Fruit fly (Drosophila melanogaster) whole organism, embryonic: ENCODE measurements around the gene Lcp65Ab1.

Experiments used
- CG11085 ChIP-seq: fragments of 200-800 bp; sonication (Bioruptor generic); IDR thresholded peaks from 2 replicates; pipeline ENCODE4 v1.3.6; 2022; ENCODE audit warnings: missing biosample characterization, missing genetic modification characterization
- CG11247 ChIP-seq: fragments of 200-800 bp; sonication (Bioruptor generic); IDR thresholded peaks from 2 replicates; pipeline ENCODE4 v1.3.6; 2022; ENCODE audit warnings: missing biosample characterization, missing genetic modification characterization
- CG12236 ChIP-seq: fragments of 200-800 bp; sonication (Bioruptor generic); optimal IDR thresholded peaks from 2 replicates; lab custom pipeline; 2016; ENCODE audit warnings: missing biosample characterization, missing genetic modification characterization
- CG12659 ChIP-seq: fragments of 200-800 bp; sonication (Bioruptor generic); optimal IDR thresholded peaks from 3 replicates; lab custom pipeline; 2017; ENCODE audit warnings: mild to moderate bottlenecking, missing biosample characterization, missing genetic modification reagents, missing genetic modification characterization
- CG14667 ChIP-seq: fragments of 200-800 bp; sonication (Bioruptor generic); IDR thresholded peaks from 2 replicates; pipeline ENCODE4 v1.3.6; 2022; ENCODE audit warnings: missing biosample characterization, missing genetic modification characterization
- CG17186 ChIP-seq: fragments of 200-800 bp; sonication (Bioruptor generic); optimal IDR thresholded peaks from 3 replicates; lab custom pipeline; 2017; ENCODE audit warnings: missing biosample characterization, missing genetic modification reagents, missing genetic modification characterization
- CG17802 ChIP-seq: fragments of 200-800 bp; sonication (Bioruptor generic); optimal IDR thresholded peaks from 2 replicates; lab custom pipeline; 2018; ENCODE audit warnings: missing biosample characterization, mild to moderate bottlenecking, missing genetic modification characterization, moderate library complexity
- CG18599 ChIP-seq: fragments of 200-800 bp; sonication (Bioruptor generic); optimal IDR thresholded peaks from 3 replicates; lab custom pipeline; 2017; ENCODE audit warnings: missing biosample characterization, missing genetic modification characterization, mild to moderate bottlenecking, moderate library complexity, missing genetic modification reagents
- CG4820 ChIP-seq: fragments of 200-800 bp; sonication (Bioruptor generic); optimal IDR thresholded peaks from 3 replicates; lab custom pipeline; 2016; ENCODE audit warnings: missing biosample characterization, missing genetic modification characterization
- CG6765 ChIP-seq: fragments of 200-800 bp; sonication (Bioruptor generic); optimal IDR thresholded peaks from 3 replicates; lab custom pipeline; 2017; ENCODE audit warnings: missing biosample characterization, mild to moderate bottlenecking, missing genetic modification characterization
- CG7839 ChIP-seq: fragments of 200-800 bp; sonication (Bioruptor generic); optimal IDR thresholded peaks from 3 replicates; lab custom pipeline; 2018; ENCODE audit warnings: missing biosample characterization, mild to moderate bottlenecking, missing genetic modification characterization, moderate library complexity
- CG8089 ChIP-seq: fragments of 200-800 bp; sonication (Bioruptor generic); optimal IDR thresholded peaks from 3 replicates; lab custom pipeline; 2016; ENCODE audit warnings: missing biosample characterization, missing genetic modification characterization
- CG8388 ChIP-seq: fragments of 200-800 bp; sonication (Bioruptor generic); optimal IDR thresholded peaks from 2 replicates; lab custom pipeline; 2019; ENCODE audit warnings: missing biosample characterization, mild to moderate bottlenecking, missing genetic modification characterization, moderate library complexity
- CG9727 ChIP-seq: fragments of 200-800 bp; sonication (Bioruptor generic); optimal IDR thresholded peaks from 3 replicates; lab custom pipeline; 2017; ENCODE audit warnings: missing biosample characterization, mild to moderate bottlenecking, missing genetic modification characterization
- CG9876 ChIP-seq: fragments of 200-800 bp; sonication (Bioruptor generic); optimal IDR thresholded peaks from 2 replicates; lab custom pipeline; 2016; ENCODE audit warnings: missing biosample characterization, missing genetic modification characterization
- CG9932 ChIP-seq: fragments of 200-800 bp; sonication (Bioruptor generic); IDR thresholded peaks from 2 replicates; pipeline ENCODE4 v1.3.6; 2022; ENCODE audit warnings: missing biosample characterization, missing genetic modification characterization
- Camta ChIP-seq: fragments of 200-800 bp; sonication (Bioruptor generic); optimal IDR thresholded peaks from 2 replicates; lab custom pipeline; 2016; ENCODE audit warnings: missing biosample characterization, missing genetic modification characterization
- Chrac-16 ChIP-seq: fragments of 200-800 bp; sonication (Bioruptor generic); optimal IDR thresholded peaks from 3 replicates; lab custom pipeline; 2016; ENCODE audit warnings: missing biosample characterization, missing genetic modification characterization
- Dfd ChIP-seq, 2 experiments: fragments of >200 bp; optimal IDR thresholded peaks; 2 replicates each; lab custom pipeline; 2017; ENCODE audit warnings: missing biosample characterization in 2 of 2, missing genetic modification characterization in 2 of 2
- Ets97D ChIP-seq: fragments of 200-800 bp; sonication (Bioruptor generic); optimal IDR thresholded peaks from 3 replicates; lab custom pipeline; 2016; ENCODE audit warnings: missing biosample characterization, missing genetic modification characterization
- HLH54F ChIP-seq: fragments of 200-800 bp; sonication (Bioruptor generic); optimal IDR thresholded peaks from 3 replicates; lab custom pipeline; 2016; ENCODE audit warnings: missing biosample characterization, missing genetic modification characterization
- Jarid2 ChIP-seq: fragments of 200-800 bp; sonication (Bioruptor generic); optimal IDR thresholded peaks from 3 replicates; lab custom pipeline; 2017; ENCODE audit warnings: mild to moderate bottlenecking, missing biosample characterization, missing genetic modification reagents, missing genetic modification characterization
- Meics ChIP-seq: fragments of 200-800 bp; sonication (Bioruptor generic); optimal IDR thresholded peaks from 2 replicates; lab custom pipeline; 2017; ENCODE audit warnings: missing biosample characterization, mild to moderate bottlenecking, missing genetic modification characterization
- Mes4 ChIP-seq: fragments of 200-800 bp; sonication (Bioruptor generic); optimal IDR thresholded peaks from 2 replicates; lab custom pipeline; 2016; ENCODE audit warnings: missing biosample characterization, missing genetic modification characterization
- Rfx ChIP-seq: fragments of 200-800 bp; sonication (Bioruptor generic); IDR thresholded peaks from 2 replicates; pipeline ENCODE4 v1.3.6; 2022; ENCODE audit warnings: missing biosample characterization, missing genetic modification characterization
- ap ChIP-seq: fragments of 200-800 bp; sonication (Bioruptor generic); IDR thresholded peaks from 2 replicates; pipeline ENCODE4 v1.3.6; 2022; ENCODE audit warnings: missing biosample characterization, missing genetic modification characterization
- ash1 ChIP-seq: fragments of 200-800 bp; sonication (Bioruptor generic); optimal IDR thresholded peaks from 2 replicates; lab custom pipeline; 2018; ENCODE audit warnings: missing biosample characterization, mild to moderate bottlenecking, missing genetic modification characterization
- az2 ChIP-seq: fragments of 200-800 bp; sonication (Bioruptor generic); optimal IDR thresholded peaks from 3 replicates; lab custom pipeline; 2016; ENCODE audit warnings: missing biosample characterization, missing genetic modification characterization
- chm ChIP-seq: fragments of 200-800 bp; sonication (Bioruptor generic); IDR thresholded peaks from 2 replicates; pipeline ENCODE4 v1.3.6; 2022; ENCODE audit warnings: missing biosample characterization, missing genetic modification characterization
- disco-r ChIP-seq: fragments of 200-800 bp; sonication (Bioruptor generic); optimal IDR thresholded peaks from 2 replicates; lab custom pipeline; 2016; ENCODE audit warnings: missing biosample characterization, missing genetic modification characterization
- dm ChIP-seq: fragments of 200-800 bp; sonication (Bioruptor generic); optimal IDR thresholded peaks from 3 replicates; lab custom pipeline; 2016; ENCODE audit warnings: missing biosample characterization, missing genetic modification characterization
- ems ChIP-seq: fragments of 200-800 bp; sonication (Bioruptor generic); optimal IDR thresholded peaks from 3 replicates; lab custom pipeline; 2016; ENCODE audit warnings: missing biosample characterization, missing genetic modification characterization
- fd102C ChIP-seq: fragments of 200-800 bp; sonication (Bioruptor generic); optimal IDR thresholded peaks from 2 replicates; lab custom pipeline; 2018; ENCODE audit warnings: missing biosample characterization, mild to moderate bottlenecking, missing genetic modification characterization, moderate library complexity
- fd3F ChIP-seq: fragments of 200-800 bp; sonication (Bioruptor generic); optimal IDR thresholded peaks from 2 replicates; lab custom pipeline; 2018; ENCODE audit warnings: missing biosample characterization, mild to moderate bottlenecking, missing genetic modification characterization, moderate library complexity
- fu2 ChIP-seq: fragments of 200-800 bp; sonication (Bioruptor generic); optimal IDR thresholded peaks from 2 replicates; lab custom pipeline; 2016; ENCODE audit warnings: missing biosample characterization, missing genetic modification characterization
- hb ChIP-seq: fragments of 200-800 bp; sonication (Bioruptor generic); IDR thresholded peaks from 3 replicates; pipeline ENCODE4 v1.3.6; 2022; ENCODE audit warnings: missing biosample characterization, missing genetic modification characterization; ENCODE audit not compliant: partially characterized antibody
- her ChIP-seq: fragments of 200-800 bp; sonication (Bioruptor generic); optimal IDR thresholded peaks from 2 replicates; lab custom pipeline; 2016; ENCODE audit warnings: missing biosample characterization, missing genetic modification characterization
- insv ChIP-seq, 2 experiments: fragments of 200-800 bp; sonication (Bioruptor generic); optimal IDR thresholded peaks; 3 replicates each; lab custom pipeline; 2016 to 2018; ENCODE audit warnings: missing biosample characterization in 2 of 2, missing genetic modification characterization in 2 of 2
- jing ChIP-seq: fragments of 200-800 bp; sonication (Bioruptor generic); optimal IDR thresholded peaks from 2 replicates; lab custom pipeline; 2018; ENCODE audit warnings: missing biosample characterization, mild to moderate bottlenecking, missing genetic modification characterization
- kah ChIP-seq: fragments of 200-800 bp; sonication (Bioruptor generic); optimal IDR thresholded peaks from 2 replicates; lab custom pipeline; 2018; ENCODE audit warnings: missing biosample characterization, mild to moderate bottlenecking, missing genetic modification characterization
- kni ChIP-seq: fragments of 200-800 bp; sonication (Bioruptor generic); optimal IDR thresholded peaks from 3 replicates; lab custom pipeline; 2017; ENCODE audit warnings: mild to moderate bottlenecking, missing biosample characterization, missing genetic modification reagents, missing genetic modification characterization
- scrt ChIP-seq: fragments of 200-800 bp; sonication (Bioruptor generic); optimal IDR thresholded peaks from 2 replicates; lab custom pipeline; 2018; ENCODE audit warnings: missing biosample characterization, mild to moderate bottlenecking, missing genetic modification characterization, moderate library complexity
- seq ChIP-seq: fragments of 200-800 bp; sonication (Bioruptor generic); IDR thresholded peaks from 2 replicates; pipeline ENCODE4 v1.3.6; 2022; ENCODE audit warnings: missing biosample characterization, missing genetic modification characterization
- sima ChIP-seq: fragments of 200-800 bp; sonication (Bioruptor generic); optimal IDR thresholded peaks from 2 replicates; lab custom pipeline; 2016; ENCODE audit warnings: missing biosample characterization, missing genetic modification characterization
- trh ChIP-seq: fragments of 200-800 bp; sonication (Bioruptor generic); optimal IDR thresholded peaks from 2 replicates; lab custom pipeline; 2016; ENCODE audit warnings: missing biosample characterization, missing genetic modification characterization
- vvl ChIP-seq: fragments of 200-800 bp; sonication (Bioruptor generic); IDR thresholded peaks from 2 replicates; pipeline ENCODE4 v1.3.6; 2022; ENCODE audit warnings: missing biosample characterization, missing genetic modification characterization
- z ChIP-seq: fragments of 200-800 bp; sonication (Bioruptor generic); IDR thresholded peaks from 3 replicates; pipeline ENCODE4 v1.3.6; 2022; ENCODE audit warnings: missing biosample characterization, missing genetic modification characterization

Gene Lcp65Ab1

DNA sequence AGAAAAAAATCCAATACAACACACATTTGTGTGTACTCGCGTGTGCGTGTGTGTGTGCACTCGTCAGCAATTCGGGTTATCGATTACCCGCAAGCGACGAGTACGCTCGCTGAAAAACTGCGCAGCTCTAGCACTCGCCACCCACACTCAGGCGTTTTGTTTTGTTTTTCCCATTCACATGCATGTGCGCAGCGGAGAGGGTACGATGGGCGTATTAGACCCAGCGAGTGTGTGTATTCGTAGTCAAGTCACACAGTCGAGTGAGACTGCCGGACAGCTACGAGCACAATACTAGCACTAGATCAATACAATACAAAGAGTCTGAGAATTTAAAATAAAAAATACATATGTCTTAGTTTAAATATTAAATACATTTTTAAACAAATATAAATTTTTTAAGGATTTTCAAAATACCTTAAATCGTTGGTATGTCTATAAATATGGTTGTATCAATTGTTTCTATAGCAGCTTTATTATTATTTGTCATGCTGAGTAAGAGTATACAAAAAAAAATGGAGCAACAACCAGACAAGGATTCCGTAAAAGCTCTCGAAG lies 35.6 kb downstream of the Lcp65Ab1 start, which contains the start of the genes D19B and CG43293 (continued):
- TF ChIP-seq her (GFP tag; lab: Kevin White, UChicago) (peak; percentile 88), jing (GFP tag; lab: Kevin White, UChicago) (no peak), trh (GFP tag; lab: Kevin White, UChicago) (peak; percentile 83), CG9932 (GFP tag; lab: Robert Waterston, UW) (peak; percentile 95), Rfx (GFP tag; lab: Robert Waterston, UW) (peak; percentile 97), Dfd (GFP tag; optimal IDR thresholded peaks at IDR 0.05; lab: Kevin White, UChicago) (no peak), Camta (GFP tag; lab: Kevin White, UChicago) (peak; percentile 83), hb (GFP tag; lab: Robert Waterston, UW) (no peak), z (GFP tag; lab: Robert Waterston, UW) (peak; percentile 68; the same call in 1 of the 3 replicates), sima (GFP tag; lab: Kevin White, UChicago) (peak; percentile 23), Meics (GFP tag; lab: Kevin White, UChicago) (peak; percentile 90), CG9727 (GFP tag; lab: Kevin White, UChicago) (peak; percentile 86), fd102C (GFP tag; lab: Kevin White, UChicago) (peak; percentile 12), kni (GFP tag; lab: Kevin White, UChicago) (no peak)

DNA sequence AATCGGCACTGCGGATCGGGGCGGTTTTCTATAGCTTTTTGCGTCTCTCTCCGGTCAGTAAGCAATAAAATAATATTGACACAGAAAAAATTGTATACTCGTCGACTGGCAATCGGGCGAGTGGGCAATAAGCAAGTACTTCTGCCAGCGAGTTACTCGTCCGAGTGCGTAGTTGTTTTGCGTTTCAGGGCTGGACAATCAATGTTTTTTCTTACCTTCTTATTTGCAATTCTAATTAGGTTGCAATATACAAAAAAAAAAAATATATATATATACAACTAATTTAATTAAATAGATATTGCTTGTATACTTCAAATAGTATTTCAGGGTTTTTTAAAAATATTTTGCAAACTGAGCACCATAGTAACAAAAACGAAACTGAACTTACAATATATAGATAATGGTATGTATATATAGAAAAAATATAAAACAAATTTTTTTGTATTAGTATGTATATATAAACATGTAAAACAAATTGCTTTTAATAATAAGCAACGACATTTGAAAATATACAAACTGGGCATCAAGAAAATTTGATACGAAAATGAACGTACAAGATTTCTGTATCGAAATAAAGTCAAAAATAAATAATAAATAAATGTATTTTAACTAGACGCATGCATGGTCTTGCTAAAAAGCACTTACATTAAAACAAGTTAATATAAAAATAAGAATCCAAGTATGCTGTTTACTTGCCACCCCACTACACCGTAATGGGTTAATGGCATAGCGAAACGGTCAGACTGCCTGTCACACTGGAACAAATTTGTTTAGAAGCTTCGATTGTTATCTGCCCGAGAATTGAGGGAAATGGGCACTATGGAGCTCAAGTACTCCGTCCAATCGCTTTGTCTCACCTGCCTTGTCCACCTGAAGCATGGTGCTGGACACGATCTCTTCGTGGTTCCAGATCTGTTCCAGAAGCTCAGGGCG lies 39.9 kb downstream of the Lcp65Ab1 start, which contains the start of the genes D19A and CG7386:
D19A (minus strand) TSS at position 129 of the 933 bp plus-strand sequence.
CG7386 (plus strand) TSS at position 751 of the 933 bp plus-strand sequence.
- TF ChIP-seq Mes4 (no peak), CG12659 (GFP tag; lab: Kevin White, UChicago) (peak; percentile 49), fu2 (GFP tag; lab: Kevin White, UChicago) (peak; percentile 9), kah (peak; percentile 32), Jarid2 (no peak), CG18599 (GFP tag; lab: Kevin White, UChicago) (peak; percentile 43), seq (no peak), ap (GFP tag; lab: Robert Waterston, UW) (no peak), CG8089 (peak; percentile 18), CG17802 (tag; lab: Kevin White, UChicago) (no peak), Chrac-16 (GFP tag; lab: Kevin White, UChicago) (peak; percentile 5), chm (GFP tag; lab: Robert Waterston, UW) (peak; percentile 15; the same call in 1 of the 2 replicates), disco-r (no peak), insv (GFP tag; optimal IDR thresholded peaks at IDR 0.05; lab: Kevin White, UChicago) (peak in 1 of 2 experiments; percentile 85), CG4820 (peak; percentile 13), Ets97D (GFP tag; lab: Kevin White, UChicago) (peak; percentile 57), CG12236 (GFP tag; lab: Kevin White, UChicago) (no peak), CG7839 (tag; lab: Kevin White, UChicago) (peak; percentile 61), CG6765 (GFP tag; lab: Kevin White, UChicago) (peak; percentile 3), vvl (peak; percentile 97), CG11247 (GFP tag; lab: Robert Waterston, UW) (peak; percentile 40), ems (GFP tag; lab: Kevin White, UChicago) (no peak), HLH54F (GFP tag; lab: Kevin White, UChicago) (peak; percentile 79), CG8388 (peak; percentile 30), az2 (GFP tag; lab: Kevin White, UChicago) (peak; percentile 40), CG14667 (GFP tag; lab: Robert Waterston, UW) (peak; percentile 39; the same call in 1 of the 2 replicates), scrt (GFP tag; lab: Kevin White, UChicago) (peak; percentile 8), CG17186 (GFP tag; lab: Kevin White, UChicago) (no peak), CG9876 (GFP tag; lab: Kevin White, UChicago) (peak; percentile 47), CG11085 (GFP tag; lab: Robert Waterston, UW) (peak; percentile 44; the same call in 1 of the 2 replicates), dm (GFP tag; lab: Kevin White, UChicago) (no peak), fd3F (GFP tag; lab: Kevin White, UChicago) (peak; percentile 3), ash1 (no peak)
